Fruit fly (Drosophila melanogaster) whole organism, adult: ENCODE data around the gene mad2.

ENCODE experiments used
- CG5204 ChIP-seq: fragments of 200-800 bp; sonication (Bioruptor generic); optimal IDR thresholded peaks from 2 replicates; lab custom pipeline; 2016; ENCODE audit warnings: missing biosample characterization, missing genetic modification characterization
- CG7101 ChIP-seq: fragments of 200-800 bp; sonication (Bioruptor generic); optimal IDR thresholded peaks from 2 replicates; lab custom pipeline; 2018; ENCODE audit warnings: missing biosample characterization, mild to moderate bottlenecking, missing genetic modification characterization, moderate library complexity
- Crg-1 ChIP-seq: fragments of 200-800 bp; sonication (Bioruptor generic); optimal IDR thresholded peaks from 2 replicates; lab custom pipeline; 2016; ENCODE audit warnings: missing biosample characterization, missing genetic modification characterization
- tj ChIP-seq: fragments of 200-800 bp; sonication (Bioruptor generic); optimal IDR thresholded peaks from 3 replicates; lab custom pipeline; 2017; ENCODE audit warnings: missing biosample characterization, mild to moderate bottlenecking, missing genetic modification characterization, moderate library complexity
- toe ChIP-seq: fragments of 200-800 bp; sonication (Bioruptor generic); optimal IDR thresholded peaks from 2 replicates; lab custom pipeline; 2016; ENCODE audit warnings: missing biosample characterization, missing genetic modification characterization

dm6 chr3L:5828275-5828674 lies 15.4 kb upstream of the mad2 start:
- TF ChIP-seq CG7101: no peak
- TF ChIP-seq toe (GFP tag; lab: Kevin White, UChicago): no peak
- TF ChIP-seq Crg-1: no peak
- no peak for TF ChIP-seq tj
- TF ChIP-seq CG5204 (GFP tag; lab: Kevin White, UChicago): no peak
